Fruit fly (Drosophila melanogaster): ENCODE measurements around the gene CG14864.

The CG14864 gene

DNA sequence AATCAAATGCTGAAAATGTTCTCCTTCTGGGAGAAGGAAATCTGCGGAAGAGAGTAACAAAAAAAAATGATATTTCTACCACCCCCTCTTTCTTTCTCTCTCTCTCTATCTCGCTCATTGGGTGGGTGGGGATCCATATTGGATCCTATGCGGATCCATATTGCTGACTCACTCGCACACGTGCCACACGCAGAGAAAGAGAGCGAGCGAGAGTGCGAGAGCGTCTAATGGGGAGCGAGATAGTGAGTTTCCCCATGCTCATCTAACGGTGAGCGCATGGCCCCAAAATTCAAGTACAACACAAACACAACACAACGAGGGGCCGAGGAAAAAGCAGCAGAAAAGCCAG lies 18.3 kb upstream of the CG14864 start (continued):
- TF ChIP-seq cwo (GFP tag; optimal IDR thresholded peaks at IDR 0.05): peak; percentile 70
- TF ChIP-seq gcm (GFP tag; optimal IDR thresholded peaks at IDR 0.05): peak; percentile 30
- TF ChIP-seq chm (GFP tag; IDR thresholded peaks at IDR 0.05): no peak
- TF ChIP-seq cg (GFP tag; optimal IDR thresholded peaks at IDR 0.05): peak; percentile 48
- no peak for TF ChIP-seq CG14441 (GFP tag; IDR thresholded peaks at IDR 0.05)
- TF ChIP-seq Nf-YB (GFP tag; optimal IDR thresholded peaks at IDR 0.05): peak; percentile 55
- no peak for TF ChIP-seq caup (GFP tag; optimal IDR thresholded peaks at IDR 0.05; ENCODE audit: severe bottlenecking)
- no peak for TF ChIP-seq pros (GFP tag; optimal IDR thresholded peaks at IDR 0.05)
- TF ChIP-seq jigr1 (GFP tag; IDR thresholded peaks at IDR 0.05): no peak
- TF ChIP-seq zen (tag; optimal IDR thresholded peaks at IDR 0.05): no peak
- TF ChIP-seq CG30431 (GFP tag; optimal IDR thresholded peaks at IDR 0.05): no peak
- TF ChIP-seq lola (GFP tag; optimal IDR thresholded peaks at IDR 0.05): no peak
- TF ChIP-seq CG13894 (tag; optimal IDR thresholded peaks at IDR 0.05): no peak
- TF ChIP-seq unpg (GFP tag; optimal IDR thresholded peaks at IDR 0.05): no peak
- TF ChIP-seq cato (GFP tag; optimal IDR thresholded peaks at IDR 0.05; ENCODE audit: borderline replicate concordance): no peak
- no peak for TF ChIP-seq bcd (GFP tag; optimal IDR thresholded peaks at IDR 0.05)
- no peak for TF ChIP-seq Doc3 (GFP tag; IDR thresholded peaks at IDR 0.05; ENCODE audit: partially characterized antibody)
- TF ChIP-seq CG13296 (GFP tag; optimal IDR thresholded peaks at IDR 0.05): no peak
- TF ChIP-seq pfk (GFP tag; optimal IDR thresholded peaks at IDR 0.05): no peak
- no peak for TF ChIP-seq pum (GFP tag; optimal IDR thresholded peaks at IDR 0.05)
- no peak for TF ChIP-seq gt (GFP tag; IDR thresholded peaks at IDR 0.05)
- TF ChIP-seq grn (GFP tag; optimal IDR thresholded peaks at IDR 0.05): peak; percentile 1
- no peak for TF ChIP-seq nerfin-2 (GFP tag; IDR thresholded peaks at IDR 0.05; ENCODE audit: partially characterized antibody)
- no peak for TF ChIP-seq CG10431 (GFP tag; optimal IDR thresholded peaks at IDR 0.05)
- no peak for TF ChIP-seq CG3281 (GFP tag; optimal IDR thresholded peaks at IDR 0.05)
- no peak for TF ChIP-seq CG15269 (tag; optimal IDR thresholded peaks at IDR 0.05)
- no peak for TF ChIP-seq knrl (GFP tag; IDR thresholded peaks at IDR 0.05; ENCODE audit: partially characterized antibody)
- no peak for TF ChIP-seq CG30020 (tag; optimal IDR thresholded peaks at IDR 0.05)
- TF ChIP-seq Rx (GFP tag; IDR thresholded peaks at IDR 0.05): no peak
- TF ChIP-seq yki (optimal IDR thresholded peaks at IDR 0.05): peak; percentile 87
- TF ChIP-seq CG3407 (GFP tag; optimal IDR thresholded peaks at IDR 0.05): no peak
- TF ChIP-seq CG12104 (GFP tag; optimal IDR thresholded peaks at IDR 0.05): no peak
- no peak for TF ChIP-seq Atf3 (GFP tag; optimal IDR thresholded peaks at IDR 0.05)
- no peak for TF ChIP-seq CG14860 (GFP tag; IDR thresholded peaks at IDR 0.05; ENCODE audit: partially characterized antibody)
- TF ChIP-seq B-H1 (GFP tag; IDR thresholded peaks at IDR 0.05): no peak
- peak; percentile 96 for TF ChIP-seq sug (tag; optimal IDR thresholded peaks at IDR 0.05)
- TF ChIP-seq Hr3 (GFP tag; optimal IDR thresholded peaks at IDR 0.05): no peak
- TF ChIP-seq Gsc (GFP tag; IDR thresholded peaks at IDR 0.05): no peak
- TF ChIP-seq CG12942 (GFP tag; optimal IDR thresholded peaks at IDR 0.05): no peak
- no peak for TF ChIP-seq CG16863 (GFP tag; optimal IDR thresholded peaks at IDR 0.05)
- no peak for TF ChIP-seq CkIIα-i1 (GFP tag; IDR thresholded peaks at IDR 0.05)
- peak; percentile 8 for TF ChIP-seq CG12769 (tag; optimal IDR thresholded peaks at IDR 0.05)
- TF ChIP-seq CG11247 (GFP tag; IDR thresholded peaks at IDR 0.05): no peak
- TF ChIP-seq Taf1 (GFP tag; IDR thresholded peaks at IDR 0.05): no peak
- TF ChIP-seq CG31224 (GFP tag; IDR thresholded peaks at IDR 0.05): no peak
- TF ChIP-seq CG43689 (GFP tag; IDR thresholded peaks at IDR 0.05): no peak
- no peak for TF ChIP-seq Opbp (GFP tag; IDR thresholded peaks at IDR 0.05; ENCODE audit: partially characterized antibody)
- TF ChIP-seq CG17361 (GFP tag; IDR thresholded peaks at IDR 0.05): no peak
- TF ChIP-seq trem (tag; optimal IDR thresholded peaks at IDR 0.05): no peak
- TF ChIP-seq dati (GFP tag; IDR thresholded peaks at IDR 0.05): no peak
- TF ChIP-seq fu2 (GFP tag; optimal IDR thresholded peaks at IDR 0.05): no peak
- peak; percentile 87 for TF ChIP-seq CG1832 (GFP tag; optimal IDR thresholded peaks at IDR 0.05)

Data from whole organism, embryonic.